Worm (Caenorhabditis elegans): Measurements from ENCODE around the gene C03B8.3.
"Not testable (repeated sequence)": the region's sequence is repeated elsewhere in the genome, so short reads cannot be mapped to it uniquely, and the experiment has no call there.

- peak; percentile 38 for TF ChIP-seq pes-1 (GFP tag; IDR thresholded peaks at IDR 0.05)
- not testable (repeated sequence) for TF ChIP-seq ama-1 (optimal IDR thresholded peaks at IDR 0.05); flt-1 (GFP tag; IDR thresholded peaks at IDR 0.05); hnd-1 (tag; optimal IDR thresholded peaks at IDR 0.05)
Observed at ce11 chrIII:7708815-7709214, 3.3 kb upstream of the C03B8.3 start.
